Worm (Caenorhabditis elegans) whole organism, young adult: Measurements from ENCODE around the gene Y61B8A.6.

Experiments
- F57A8.1 ChIP-seq: fragments of 200-800 bp; sonication (Bioruptor generic); optimal IDR thresholded peaks from 2 replicates; lab custom pipeline; 2018; ENCODE audit warnings: mild to moderate bottlenecking, missing genetic modification characterization, moderate library complexity, missing compliant biosample characterization
- Y95B8A.8 ChIP-seq: fragments of 200-800 bp; sonication (Bioruptor generic); IDR thresholded peaks from 2 replicates; pipeline ENCODE4 v1.3.6; 2022; ENCODE audit warnings: missing genetic modification reagents, missing genetic modification characterization, missing compliant biosample characterization
- die-1 ChIP-seq: sonication (generic microtip); optimal IDR thresholded peaks from 2 replicates; lab custom pipeline; 2016; ENCODE audit warnings: missing genotype, mild to moderate bottlenecking, missing genetic modification characterization, missing compliant biosample characterization
- dpl-1 ChIP-seq: fragments of 150-350 bp; optimal IDR thresholded peaks from 2 replicates; lab custom pipeline; 2014; ENCODE audit warnings: missing biosample characterization, missing genetic modification reagents, missing genetic modification characterization
- egl-18 ChIP-seq: fragments of 200-800 bp; sonication (Bioruptor generic); IDR thresholded peaks from 2 replicates; pipeline ENCODE4 v1.3.6; 2022; ENCODE audit warnings: missing genetic modification reagents, missing genetic modification characterization, missing compliant biosample characterization
- mes-4 ChIP-seq: sonication (generic microtip); optimal IDR thresholded peaks from 2 replicates; lab custom pipeline; 2016; ENCODE audit warnings: missing genotype, missing genetic modification characterization, missing compliant biosample characterization
- nhr-27 ChIP-seq: fragments of 200-800 bp; sonication (Bioruptor generic); optimal IDR thresholded peaks from 2 replicates; lab custom pipeline; 2018; ENCODE audit warnings: mild to moderate bottlenecking, missing genetic modification characterization, moderate library complexity, missing compliant biosample characterization
- pbrm-1 ChIP-seq: fragments of 200-800 bp; sonication (Bioruptor generic); IDR thresholded peaks from 2 replicates; pipeline ENCODE4 v1.3.6; 2022; ENCODE audit warnings: missing genetic modification reagents, missing genetic modification characterization, missing compliant biosample characterization
- unc-62 ChIP-seq: fragments of 150-350 bp; optimal IDR thresholded peaks from 2 replicates; lab custom pipeline; 2014; ENCODE audit warnings: missing biosample characterization, missing genetic modification reagents, missing genetic modification characterization

DNA sequence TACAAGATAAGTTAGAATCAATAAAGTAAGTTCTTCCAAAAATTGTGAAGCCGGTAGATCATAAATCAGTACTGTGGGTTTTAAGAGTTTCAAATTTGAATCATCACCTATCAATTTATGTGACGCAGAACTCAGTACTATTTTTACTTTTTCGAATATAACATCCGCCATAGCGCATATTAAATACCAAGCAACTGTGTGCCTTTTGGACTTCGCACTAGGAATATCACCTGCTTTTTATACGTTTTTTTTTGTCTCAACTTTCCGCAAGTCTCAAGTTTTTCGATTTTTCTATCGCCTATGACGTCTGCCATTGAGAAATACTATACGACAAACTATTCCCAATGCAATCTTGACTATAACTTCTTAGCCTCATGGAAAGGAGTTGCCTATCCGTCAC, 39.0 kb upstream of the Y61B8A.6 start, which contains the start of gene srh-113:
- no peak for TF ChIP-seq dpl-1 (GFP tag; lab: Kevin White, UChicago)
- TF ChIP-seq unc-62 (GFP tag; lab: Kevin White, UChicago) = no peak
- no peak for TF ChIP-seq die-1
- TF ChIP-seq nhr-27 (tag; lab: Kevin White, UChicago) = no peak
- TF ChIP-seq F57A8.1 = no peak
- TF ChIP-seq Y95B8A.8 (GFP tag; lab: Robert Waterston, UW) = no peak
- TF ChIP-seq mes-4 (tag; lab: Kevin White, UChicago) = no peak
- no peak for TF ChIP-seq pbrm-1 (GFP tag; lab: Robert Waterston, UW)
- TF ChIP-seq egl-18 (GFP tag; lab: Robert Waterston, UW) = no peak
